Worm (Caenorhabditis elegans): Measurements from ENCODE around the gene gad-3.

The gad-3 gene

DNA sequence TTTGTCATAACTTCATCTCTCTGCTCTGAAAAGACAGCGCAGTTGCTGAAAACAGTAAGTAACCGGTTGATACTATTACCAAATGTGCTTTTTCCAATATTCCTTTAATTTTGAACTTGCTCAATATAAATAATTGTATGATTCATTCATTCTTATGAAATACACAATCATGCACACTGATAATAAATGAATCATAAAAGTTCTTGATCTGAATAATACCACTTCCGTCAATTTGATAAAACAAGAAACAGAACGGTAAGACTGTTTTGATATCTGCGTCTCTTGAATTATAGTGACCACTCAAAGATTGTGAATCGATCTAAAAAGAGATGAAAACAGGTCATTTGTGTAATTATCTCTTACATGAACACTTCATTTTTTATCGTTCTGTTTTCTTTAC, 46.5 kb downstream of the gad-3 start, which contains the start of gene F21C10.4:
F21C10.4 (plus strand) TSS at position 301 of the 400 bp plus-strand sequence.
- TF ChIP-seq nhr-90 (tag; optimal IDR thresholded peaks at IDR 0.05) = no peak
- no peak for TF ChIP-seq attf-6 (GFP tag; IDR thresholded peaks at IDR 0.05)
- no peak for TF ChIP-seq lir-1 (GFP tag; conservative IDR thresholded peaks at IDR 0.05)
- no peak for TF ChIP-seq Y53F4B.3 (GFP tag; IDR thresholded peaks at IDR 0.05)
- no peak for TF ChIP-seq ekl-4 (GFP tag; IDR thresholded peaks at IDR 0.05)
- no peak for TF ChIP-seq hlh-12 (tag; optimal IDR thresholded peaks at IDR 0.05)
- no peak for TF ChIP-seq let-526 (GFP tag; IDR thresholded peaks at IDR 0.05)
- TF ChIP-seq F10E7.11 (tag; optimal IDR thresholded peaks at IDR 0.05) = no peak
- no peak for TF ChIP-seq K12H6.12 (tag; optimal IDR thresholded peaks at IDR 0.05)
- TF ChIP-seq nfya-1 (tag; optimal IDR thresholded peaks at IDR 0.05; ENCODE audit: borderline replicate concordance, insufficient read depth) = no peak
- no peak for TF ChIP-seq unc-130 (GFP tag; optimal IDR thresholded peaks at IDR 0.05)
- TF ChIP-seq zim-3 (tag; optimal IDR thresholded peaks at IDR 0.05) = no peak

- TF ChIP-seq efl-1 (GFP tag; optimal IDR thresholded peaks at IDR 0.05) = no peak
- no peak for TF ChIP-seq bed-1 (GFP tag; IDR thresholded peaks at IDR 0.05)
- no peak for TF ChIP-seq B0035.1 (tag; optimal IDR thresholded peaks at IDR 0.05)
- TF ChIP-seq ceh-100 (GFP tag; IDR thresholded peaks at IDR 0.05) = no peak
- TF ChIP-seq ceh-79 (tag; optimal IDR thresholded peaks at IDR 0.05) = no peak
- TF ChIP-seq mcd-1 (GFP tag; IDR thresholded peaks at IDR 0.05) = no peak
- no peak for TF ChIP-seq Y53G8AR.9 (GFP tag; conservative IDR thresholded peaks at IDR 0.05)
- no peak for TF ChIP-seq ztf-3 (GFP tag; optimal IDR thresholded peaks at IDR 0.05)
- no peak for TF ChIP-seq F57C9.4 (tag; optimal IDR thresholded peaks at IDR 0.05)
- no peak for TF ChIP-seq xnd-1 (tag; optimal IDR thresholded peaks at IDR 0.05)
- no peak for TF ChIP-seq Y53F4B.3 (GFP tag; IDR thresholded peaks at IDR 0.05)
Measured at ce11 chrV:9125345-9125744, 47.5 kb downstream of the gad-3 start, which contains the start of gene F21C10.5. Gene F21C10.5 (plus strand): TSS chrV:9125645.

DNA sequence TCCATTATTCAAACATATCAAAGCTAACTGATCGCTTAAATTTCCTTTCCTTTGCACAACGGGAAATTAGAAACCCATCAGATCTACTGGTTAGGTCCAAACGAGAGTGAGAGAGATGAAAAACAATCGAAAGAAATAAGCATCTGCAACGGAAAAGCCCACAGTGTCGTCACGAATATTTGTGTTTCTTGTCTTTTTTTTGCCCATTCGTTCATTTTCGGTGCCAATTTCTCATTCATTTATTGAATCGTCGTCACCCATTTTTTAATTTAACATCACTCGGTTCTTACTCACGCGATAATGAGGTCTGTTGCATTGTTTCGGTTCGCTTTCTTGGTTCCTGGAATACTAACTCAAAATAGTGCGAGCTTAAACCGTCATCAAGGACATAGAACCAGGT, 48.6 kb downstream of the gad-3 start, which contains the start of gene F21C10.6:
F21C10.6 (plus strand) TSS at position 301 of the 400 bp plus-strand sequence.
- TF ChIP-seq F55B11.4 (tag; optimal IDR thresholded peaks at IDR 0.05; ENCODE audit: borderline replicate concordance, insufficient read depth) (no peak), somi-1 (GFP tag; optimal IDR thresholded peaks at IDR 0.05) (no peak), xnd-1 (tag; optimal IDR thresholded peaks at IDR 0.05) (no peak), snpc-1.1 (tag; optimal IDR thresholded peaks at IDR 0.05; ENCODE audit: insufficient read depth) (no peak), nhr-80 (tag; optimal IDR thresholded peaks at IDR 0.05) (no peak), Y67H2A.10 (GFP tag; conservative IDR thresholded peaks at IDR 0.05) (no peak), nfya-1 (tag; optimal IDR thresholded peaks at IDR 0.05; ENCODE audit: borderline replicate concordance, insufficient read depth) (no peak), sea-2 (GFP tag; IDR thresholded peaks at IDR 0.05) (no peak), rcor-1 (GFP tag; IDR thresholded peaks at IDR 0.05) (no peak)

- TF ChIP-seq repo-1 (tag; optimal IDR thresholded peaks at IDR 0.05) = no peak
- no peak for TF ChIP-seq F22D6.2 (tag; optimal IDR thresholded peaks at IDR 0.05)
- TF ChIP-seq Y67H2A.10 (GFP tag; conservative IDR thresholded peaks at IDR 0.05) = no peak
- no peak for TF ChIP-seq ceh-91 (GFP tag; IDR thresholded peaks at IDR 0.05)
- TF ChIP-seq nfya-1 (tag; optimal IDR thresholded peaks at IDR 0.05; ENCODE audit: borderline replicate concordance, insufficient read depth) = no peak
- no peak for TF ChIP-seq lin-40 (tag; optimal IDR thresholded peaks at IDR 0.05)
- TF ChIP-seq pbrm-1 (GFP tag; IDR thresholded peaks at IDR 0.05) = no peak
- TF ChIP-seq ZK185.1 (tag; optimal IDR thresholded peaks at IDR 0.05; ENCODE audit: poor library complexity, severe bottlenecking) = no peak
- no peak for TF ChIP-seq aptf-3 (GFP tag; IDR thresholded peaks at IDR 0.05)
- no peak for TF ChIP-seq ceh-40 (GFP tag; IDR thresholded peaks at IDR 0.05)
- TF ChIP-seq K11D2.4 (GFP tag; IDR thresholded peaks at IDR 0.05) = no peak
Measured at ce11 chrV:9123186-9123585, 49.6 kb downstream of the gad-3 start, which contains the start of gene F21C10.11. Gene F21C10.11 (plus strand): TSS chrV:9123486.

All from whole organism, young adult.